Fruit fly (Drosophila melanogaster): ENCODE data around the gene CG10140.

Gene CG10140

DNA sequence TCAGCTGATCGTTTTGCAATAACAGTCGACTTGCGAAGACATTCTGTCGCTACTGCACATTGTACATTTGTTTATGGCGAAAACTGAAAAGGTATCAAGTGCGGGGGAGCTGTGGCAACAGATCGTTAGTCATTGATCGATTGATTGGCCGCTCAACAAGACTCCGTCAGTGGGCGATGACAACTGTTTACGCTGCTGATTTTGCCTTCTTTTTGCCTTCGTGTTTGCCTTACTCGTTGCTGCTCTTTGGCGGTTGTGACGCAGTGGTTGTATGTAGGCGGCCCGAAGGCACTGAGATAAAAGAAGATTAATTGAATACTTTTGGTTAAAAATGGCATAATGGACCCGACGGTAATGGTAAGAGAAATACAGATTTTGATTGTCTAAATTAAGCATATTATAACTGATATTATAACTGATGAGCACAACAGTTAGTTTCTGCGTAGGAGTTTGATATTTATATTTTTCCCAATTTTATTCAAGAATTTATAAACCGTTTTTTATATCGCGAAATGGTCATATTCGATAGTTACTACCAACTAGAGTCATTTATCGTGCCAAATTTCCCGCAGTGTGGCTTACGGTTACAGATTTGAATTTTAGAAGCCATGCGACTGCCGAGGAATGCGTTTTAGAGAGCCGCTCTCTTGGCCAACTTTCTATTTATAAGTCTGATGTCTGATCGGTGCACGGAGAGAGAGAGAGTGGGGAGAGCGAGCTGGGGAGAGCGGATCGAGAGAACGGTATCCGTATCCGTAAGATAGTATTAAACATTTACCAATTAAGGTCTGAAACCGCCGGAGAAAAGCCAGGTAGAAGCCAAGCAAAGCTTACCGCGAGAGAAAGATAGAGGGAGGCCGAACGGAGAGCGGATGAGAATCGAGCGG lies 36.5 kb upstream of the CG10140 start:
- TF ChIP-seq pan (optimal IDR thresholded peaks at IDR 0.05), result no peak
- TF ChIP-seq Dll (optimal IDR thresholded peaks at IDR 0.05), result peak; percentile 100
- no peak for TF ChIP-seq psq (optimal IDR thresholded peaks at IDR 0.05)
- TF ChIP-seq CG8478 (optimal IDR thresholded peaks at IDR 0.05), result no peak

- no peak for TF ChIP-seq usp (GFP tag; optimal IDR thresholded peaks at IDR 0.05)
Measured at dm6 chr3L:13476070-13476469, 35.8 kb upstream of the CG10140 start.

dm6 chr3L:13474607-13475006 lies 34.3 kb upstream of the CG10140 start, which contains the start of gene CG10089:
TSS of gene CG10089 (minus strand) at chr3L:13474787.
- TF ChIP-seq usp (GFP tag; optimal IDR thresholded peaks at IDR 0.05) (no peak), EcR (GFP tag; optimal IDR thresholded peaks at IDR 0.05) (no peak), Dll (optimal IDR thresholded peaks at IDR 0.05) (no peak), psq (optimal IDR thresholded peaks at IDR 0.05) (no peak), CG8478 (optimal IDR thresholded peaks at IDR 0.05) (no peak), pan (optimal IDR thresholded peaks at IDR 0.05) (no peak)

DNA sequence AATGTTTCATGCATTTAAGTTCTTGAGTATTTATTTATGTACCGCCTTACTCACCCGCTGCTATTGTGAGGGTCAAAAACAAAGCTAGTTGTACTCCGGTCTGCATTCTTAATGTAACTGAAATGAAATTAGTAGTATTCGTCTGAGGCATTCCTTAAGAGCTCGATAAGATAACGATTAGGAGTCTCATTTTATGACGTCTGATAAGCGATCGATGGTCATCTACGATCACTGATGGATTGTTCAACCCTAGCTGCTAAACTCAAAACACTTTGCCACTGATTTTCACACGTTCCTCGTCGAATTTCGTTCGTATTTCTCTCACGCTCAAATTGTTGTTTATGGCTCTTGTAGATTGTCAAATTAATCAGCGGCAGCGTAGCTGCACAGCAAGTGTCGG lies 16.9 kb upstream of the CG10140 start, which contains the start of gene CG10116:
Gene CG10116, minus strand, starts transcription at position 106 of the 400 bp plus-strand sequence.
- TF ChIP-seq Dll (optimal IDR thresholded peaks at IDR 0.05), result no peak
- no peak for TF ChIP-seq psq (optimal IDR thresholded peaks at IDR 0.05)
- TF ChIP-seq CG8478 (optimal IDR thresholded peaks at IDR 0.05), result no peak
- TF ChIP-seq usp (GFP tag; optimal IDR thresholded peaks at IDR 0.05), result no peak
- TF ChIP-seq EcR (GFP tag; optimal IDR thresholded peaks at IDR 0.05), result no peak
- no peak for TF ChIP-seq pan (optimal IDR thresholded peaks at IDR 0.05)

DNA sequence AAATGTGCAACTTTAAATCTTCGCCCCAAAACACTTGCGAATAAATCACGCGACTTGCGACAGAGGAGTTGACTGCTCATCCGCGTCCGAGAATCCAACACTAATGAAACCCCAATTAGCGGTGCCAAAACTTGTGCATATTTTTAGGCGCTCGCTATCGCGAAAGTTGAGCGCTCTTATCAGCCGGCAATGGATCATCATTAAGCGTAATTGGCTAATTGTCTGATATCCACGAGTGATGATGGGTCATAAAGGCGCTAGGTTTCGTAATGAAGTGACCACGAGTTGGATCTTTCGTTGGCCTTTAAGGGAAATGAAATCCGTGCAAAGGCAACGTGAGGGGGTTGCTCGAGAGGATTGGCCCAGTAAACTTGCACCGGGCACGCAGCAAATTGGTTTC lies 14.5 kb upstream of the CG10140 start:
- no peak for TF ChIP-seq CG8478 (optimal IDR thresholded peaks at IDR 0.05)
- TF ChIP-seq pan (optimal IDR thresholded peaks at IDR 0.05), result no peak
- no peak for TF ChIP-seq EcR (GFP tag; optimal IDR thresholded peaks at IDR 0.05)
- no peak for TF ChIP-seq usp (GFP tag; optimal IDR thresholded peaks at IDR 0.05)

DNA sequence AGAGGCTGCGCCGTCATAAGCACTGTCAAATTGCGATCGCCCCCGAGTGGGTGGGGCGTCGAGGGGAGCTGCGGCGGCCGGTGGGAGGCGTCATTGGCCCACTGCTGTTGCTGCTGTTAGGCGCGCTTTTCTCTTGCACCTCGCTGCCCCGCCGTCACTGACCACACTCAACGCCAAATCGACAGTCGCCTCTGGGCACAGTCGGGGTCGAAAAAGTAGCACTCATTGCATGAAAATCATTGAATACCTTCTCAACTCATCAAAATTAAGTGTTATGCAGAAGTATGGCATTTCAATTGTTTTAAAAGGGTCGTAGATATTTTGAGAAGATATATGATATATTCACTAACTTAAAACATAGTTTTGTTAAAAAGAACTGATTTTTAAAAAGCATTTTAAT lies 12.0 kb upstream of the CG10140 start:
- TF ChIP-seq Dll (optimal IDR thresholded peaks at IDR 0.05) (no peak), CG8478 (optimal IDR thresholded peaks at IDR 0.05) (no peak)

dm6 chr3L:13451562-13451961 lies 11.3 kb upstream of the CG10140 start:
- no peak for TF ChIP-seq CG8478 (optimal IDR thresholded peaks at IDR 0.05)

DNA sequence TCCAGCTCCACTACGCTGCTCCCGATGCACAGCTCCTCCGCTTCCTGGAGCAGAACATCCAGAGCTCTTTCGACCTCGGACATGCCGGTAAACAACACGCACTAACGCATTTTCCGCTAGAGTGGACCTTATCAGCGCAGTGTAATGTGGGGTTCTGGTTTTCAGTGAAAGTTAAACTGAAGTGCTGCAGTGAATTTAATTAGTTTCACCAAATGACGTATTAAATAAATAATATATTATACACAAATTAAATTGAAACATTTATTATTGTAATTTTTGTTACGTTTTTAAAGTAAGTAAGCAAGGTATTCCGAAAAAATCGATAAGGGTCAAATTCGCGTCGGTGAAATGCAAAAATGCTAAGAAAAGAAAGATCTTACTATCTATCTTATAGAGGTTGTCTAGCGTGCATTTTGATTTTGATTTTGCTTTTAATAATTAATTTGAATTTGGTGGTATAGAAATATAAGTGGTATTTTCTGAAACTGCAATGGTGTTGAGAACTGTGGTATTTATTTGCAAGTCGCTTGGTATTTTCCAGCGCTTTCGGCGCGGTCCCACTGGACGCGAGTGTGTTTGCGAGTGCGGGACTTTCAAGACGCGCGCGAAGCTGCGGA lies 10.0 kb upstream of the CG10140 start, which contains the start of the genes JMJD7 and CG10738:
Gene JMJD7, minus strand, starts transcription at position 107 of the 617 bp plus-strand sequence.
Gene CG10738, plus strand, starts transcription at position 594 of the 617 bp plus-strand sequence.
- TF ChIP-seq CG8478 (optimal IDR thresholded peaks at IDR 0.05) (no peak), usp (GFP tag; optimal IDR thresholded peaks at IDR 0.05) (no peak), pan (optimal IDR thresholded peaks at IDR 0.05) (no peak), EcR (GFP tag; optimal IDR thresholded peaks at IDR 0.05) (no peak), psq (optimal IDR thresholded peaks at IDR 0.05) (no peak), Dll (optimal IDR thresholded peaks at IDR 0.05) (no peak)

DNA sequence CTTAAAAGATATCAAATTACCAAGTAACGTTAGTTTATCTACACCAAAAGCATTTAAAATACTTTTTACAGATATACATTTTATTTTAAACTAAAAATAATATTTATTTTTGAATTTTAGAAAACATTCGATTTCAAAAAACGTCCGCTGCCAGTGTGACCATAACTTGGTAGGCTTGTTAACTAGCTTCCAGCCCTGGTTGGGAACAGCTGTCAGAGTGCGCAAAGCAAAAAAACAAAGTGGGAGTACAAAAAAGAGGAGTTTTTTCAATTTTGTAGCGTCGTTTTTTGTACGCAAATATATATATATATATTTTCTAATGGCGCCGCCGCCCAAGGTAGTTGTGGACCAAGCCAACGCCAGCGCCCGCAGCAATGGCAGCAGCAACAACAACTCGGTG lies 2.1 kb upstream of the CG10140 start, which contains the start of gene cmb:
Gene cmb, plus strand, starts transcription at position 195 of the 400 bp plus-strand sequence.
- no peak for TF ChIP-seq Dll (optimal IDR thresholded peaks at IDR 0.05)
- no peak for TF ChIP-seq CG8478 (optimal IDR thresholded peaks at IDR 0.05)
- no peak for TF ChIP-seq psq (optimal IDR thresholded peaks at IDR 0.05)
- TF ChIP-seq pan (optimal IDR thresholded peaks at IDR 0.05), result no peak
- no peak for TF ChIP-seq usp (GFP tag; optimal IDR thresholded peaks at IDR 0.05)
- TF ChIP-seq EcR (GFP tag; optimal IDR thresholded peaks at IDR 0.05), result no peak

DNA sequence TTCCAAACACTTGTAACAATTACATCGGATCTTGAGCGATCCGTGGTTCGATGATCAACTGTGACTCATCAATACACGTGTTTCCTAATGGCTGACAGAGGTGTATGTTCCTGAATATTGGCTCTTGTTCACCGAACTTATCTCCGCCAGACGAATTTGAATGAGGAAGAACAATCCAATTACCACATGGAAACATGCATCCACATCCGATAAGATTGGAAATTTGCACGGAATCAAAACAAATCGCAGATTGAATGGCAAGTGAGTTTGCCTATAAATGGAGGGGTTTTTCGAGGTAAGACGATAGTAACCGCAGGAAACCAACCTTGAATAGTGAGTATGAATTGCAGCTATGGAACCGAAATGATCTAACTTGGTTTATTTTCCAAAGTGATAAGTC lies 2.6 kb downstream of the CG10140 start, which contains the start of gene CG10725:
Gene CG10725, plus strand, starts transcription at position 301 of the 400 bp plus-strand sequence.
- TF ChIP-seq EcR (GFP tag; optimal IDR thresholded peaks at IDR 0.05) (no peak), pan (optimal IDR thresholded peaks at IDR 0.05) (no peak), usp (GFP tag; optimal IDR thresholded peaks at IDR 0.05) (no peak)

DNA sequence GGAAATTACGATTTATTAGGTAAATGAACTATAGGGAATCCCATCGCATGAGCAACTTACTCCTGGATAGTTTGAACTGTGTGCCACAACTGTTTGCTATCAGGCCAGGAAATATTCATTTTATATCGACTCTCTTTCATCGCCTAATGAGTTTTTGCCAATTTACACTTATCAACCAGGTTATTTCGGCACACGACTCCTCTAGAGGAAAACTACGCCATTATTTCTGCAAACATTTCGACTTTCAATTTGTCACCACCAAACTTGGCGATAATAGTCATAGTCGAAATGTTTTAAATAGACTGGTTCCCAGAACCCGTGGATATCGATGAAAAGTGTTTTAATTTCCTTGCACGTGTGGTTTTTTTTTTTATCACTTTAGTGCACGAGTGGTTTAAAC lies 3.2 kb downstream of the CG10140 start, which contains the start of gene CG10154:
Gene CG10154, minus strand, starts transcription at position 101 of the 400 bp plus-strand sequence.
- no peak for TF ChIP-seq Dll (optimal IDR thresholded peaks at IDR 0.05)
- no peak for TF ChIP-seq CG8478 (optimal IDR thresholded peaks at IDR 0.05)
- no peak for TF ChIP-seq EcR (GFP tag; optimal IDR thresholded peaks at IDR 0.05)
- TF ChIP-seq usp (GFP tag; optimal IDR thresholded peaks at IDR 0.05), result no peak
- no peak for TF ChIP-seq pan (optimal IDR thresholded peaks at IDR 0.05)
- no peak for TF ChIP-seq psq (optimal IDR thresholded peaks at IDR 0.05)

dm6 chr3L:13435170-13435727 lies 5.0 kb downstream of the CG10140 start, which contains the start of gene CG10713:
TSS of gene CG10713 (minus strand) at chr3L:13435229.
- TF ChIP-seq psq (optimal IDR thresholded peaks at IDR 0.05) (no peak), usp (GFP tag; optimal IDR thresholded peaks at IDR 0.05) (no peak), Dll (optimal IDR thresholded peaks at IDR 0.05) (no peak), CG8478 (optimal IDR thresholded peaks at IDR 0.05) (no peak), pan (optimal IDR thresholded peaks at IDR 0.05) (no peak)

All from whole organism.